Worm (Caenorhabditis elegans): ENCODE measurements around the gene F46C3.2.
A peak's percentile ranks its signal among the peaks of the same experiment; 100 is the strongest.

- peak in 1 of 2 experiments; percentile 39 for TF ChIP-seq lsy-2 (tag; optimal IDR thresholded peaks at IDR 0.05)
- no peak for TF ChIP-seq R02D3.7 (tag; optimal IDR thresholded peaks at IDR 0.05)
- TF ChIP-seq unc-62 (GFP tag; optimal IDR thresholded peaks at IDR 0.05 in 1 of 2), result no peak
- no peak for TF ChIP-seq unc-62 (tag; optimal IDR thresholded peaks at IDR 0.05)
- no peak for TF ChIP-seq vab-7 (GFP tag; IDR thresholded peaks at IDR 0.05)
- no peak for TF ChIP-seq pqm-1 (tag; optimal IDR thresholded peaks at IDR 0.05)
- TF ChIP-seq nhr-28 (tag; optimal IDR thresholded peaks at IDR 0.05), result peak; percentile 14
- no peak for TF ChIP-seq Y48G9A.11 (GFP tag; IDR thresholded peaks at IDR 0.05)
Observed at ce11 chrX:11409457-11409856, 9.1 kb downstream of the F46C3.2 start.

Data from whole organism, L4 larva.